Worm (Caenorhabditis elegans) whole organism, L1 larva: ENCODE results near the gene srz-12.

Source experiments
- elt-2 ChIP-seq: sonication (generic microtip); optimal IDR thresholded peaks from 2 replicates; lab custom pipeline; 2016; ENCODE audit warnings: missing genetic modification characterization, mild to moderate bottlenecking, inconsistent platforms, missing compliant biosample characterization, missing genetic modification reagents
- elt-3 ChIP-seq, 6 experiments: fragments of 150-350 bp in 1 of 6; sonication (generic microtip); optimal IDR thresholded peaks; 2 replicates each; lab custom pipeline; 2017 to 2018; ENCODE audit warnings: missing biosample characterization in 6 of 6, missing genetic modification characterization in 6 of 6, inconsistent platforms in 1 of 6
- fkh-4 ChIP-seq: sonication (generic microtip); optimal IDR thresholded peaks from 2 replicates; lab custom pipeline; 2016; ENCODE audit warnings: missing compliant biosample characterization, missing genetic modification characterization, borderline replicate concordance
- lin-39 ChIP-seq: fragments of 150-350 bp; optimal IDR thresholded peaks from 2 replicates; lab custom pipeline; 2014; ENCODE audit warnings: missing biosample characterization, missing genetic modification reagents, missing genetic modification characterization
- lsy-2 ChIP-seq, 2 experiments: fragments of 150-350 bp; optimal IDR thresholded peaks; 2 replicates each; lab custom pipeline; 2014; ENCODE audit warnings: missing biosample characterization in 2 of 2, missing genetic modification characterization in 2 of 2
- mdl-1 ChIP-seq, 2 experiments: fragments of 150-350 bp; optimal IDR thresholded peaks; 2 replicates each; lab custom pipeline; 2014 to 2017; ENCODE audit warnings: missing biosample characterization in 2 of 2, missing genetic modification characterization in 2 of 2, inconsistent platforms in 1 of 2
- nhr-12 ChIP-seq: sonication (generic microtip); optimal IDR thresholded peaks from 2 replicates; lab custom pipeline; 2017; ENCODE audit warnings: missing biosample characterization, missing genetic modification characterization
- zip-4 ChIP-seq: fragments of 200-800 bp; sonication (Bioruptor generic); optimal IDR thresholded peaks from 2 replicates; lab custom pipeline; 2018; ENCODE audit warnings: mild to moderate bottlenecking, missing genetic modification characterization, moderate library complexity, missing compliant biosample characterization
- ztf-11 ChIP-seq, 2 experiments: sonication (generic microtip); optimal IDR thresholded peaks; 2 replicates each; lab custom pipeline; 2016 to 2017; ENCODE audit warnings: missing genetic modification characterization in 2 of 2, missing biosample characterization in 1 of 2, missing compliant biosample characterization in 1 of 2

DNA sequence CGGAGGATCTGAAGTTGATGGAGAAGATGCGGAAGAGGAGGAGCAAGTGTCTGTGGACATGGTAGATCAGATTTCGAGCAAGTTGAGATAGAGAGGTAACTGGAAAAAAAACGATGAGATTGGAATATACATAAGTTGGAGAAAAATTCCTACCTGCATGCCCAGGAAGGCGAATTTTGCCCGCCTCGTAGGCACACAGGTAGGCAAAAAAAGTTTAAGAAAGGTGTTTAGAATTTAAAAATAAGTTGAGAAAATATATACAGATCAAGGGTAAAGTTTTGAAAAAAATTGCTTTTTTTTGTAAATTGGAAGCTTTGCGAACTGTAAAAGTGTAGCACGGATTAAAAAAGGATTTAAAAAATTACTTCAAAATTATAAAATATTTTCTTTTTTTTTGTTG, 17.0 kb upstream of the srz-12 start, which contains the start of gene nhr-84:
- TF ChIP-seq lin-39 (tag; lab: Kevin White, UChicago), result no peak
- TF ChIP-seq elt-3 (tag; optimal IDR thresholded peaks at IDR 0.05; lab: Kevin White, UChicago), result no peak
- TF ChIP-seq lsy-2 (tag; optimal IDR thresholded peaks at IDR 0.05; lab: Kevin White, UChicago), result no peak
- no peak for TF ChIP-seq ztf-11 (tag; optimal IDR thresholded peaks at IDR 0.05; lab: Kevin White, UChicago)
- no peak for TF ChIP-seq fkh-4 (tag; lab: Kevin White, UChicago)
- TF ChIP-seq nhr-12 (tag; lab: Kevin White, UChicago), result no peak
- no peak for TF ChIP-seq elt-2 (tag; lab: Kevin White, UChicago)
- no peak for TF ChIP-seq zip-4 (GFP tag; lab: Kevin White, UChicago)
- TF ChIP-seq mdl-1 (tag; optimal IDR thresholded peaks at IDR 0.05; lab: Kevin White, UChicago), result no peak
